Fruit fly (Drosophila melanogaster) whole organism, embryonic: ENCODE measurements around the gene CG10274.

Experiments used
- Adf1 ChIP-seq: fragments of 200-800 bp; sonication (Bioruptor generic); IDR thresholded peaks from 2 replicates; pipeline ENCODE4 v1.3.6; 2022; ENCODE audit warnings: missing biosample characterization, missing genetic modification characterization
- B-H2 ChIP-seq: fragments of 200-800 bp; sonication (Bioruptor generic); optimal IDR thresholded peaks from 2 replicates; lab custom pipeline; 2018; ENCODE audit warnings: missing biosample characterization, mild to moderate bottlenecking, missing genetic modification characterization
- CG10565 ChIP-seq: fragments of 200-800 bp; sonication (Bioruptor generic); optimal IDR thresholded peaks from 3 replicates; lab custom pipeline; 2016; ENCODE audit warnings: missing biosample characterization, mild to moderate bottlenecking, missing genetic modification characterization
- CG12071 ChIP-seq: fragments of 200-800 bp; sonication (Bioruptor generic); optimal IDR thresholded peaks from 3 replicates; lab custom pipeline; 2018; ENCODE audit warnings: missing biosample characterization, mild to moderate bottlenecking, missing genetic modification characterization
- CG13123 ChIP-seq: fragments of 200-800 bp; sonication (Bioruptor generic); optimal IDR thresholded peaks from 2 replicates; lab custom pipeline; 2016; ENCODE audit warnings: missing biosample characterization, missing genetic modification characterization
- CG15269 ChIP-seq: fragments of 200-800 bp; sonication (Bioruptor generic); optimal IDR thresholded peaks from 2 replicates; lab custom pipeline; 2018; ENCODE audit warnings: missing biosample characterization, mild to moderate bottlenecking, missing genetic modification characterization, moderate library complexity
- CG1647 ChIP-seq: fragments of 200-800 bp; sonication (Bioruptor generic); optimal IDR thresholded peaks from 3 replicates; lab custom pipeline; 2016; ENCODE audit warnings: missing biosample characterization, missing genetic modification characterization
- CG17612 ChIP-seq: fragments of 200-800 bp; sonication (Bioruptor generic); IDR thresholded peaks from 2 replicates; pipeline ENCODE4 v1.3.6; 2022; ENCODE audit warnings: missing biosample characterization, missing genetic modification characterization
- CG1832 ChIP-seq: fragments of 200-800 bp; sonication (Bioruptor generic); optimal IDR thresholded peaks from 2 replicates; lab custom pipeline; 2017; ENCODE audit warnings: missing biosample characterization, mild to moderate bottlenecking, missing genetic modification characterization, inconsistent platforms
- CG18619 ChIP-seq: fragments of 200-800 bp; sonication (Bioruptor generic); optimal IDR thresholded peaks from 3 replicates; lab custom pipeline; 2017; ENCODE audit warnings: missing biosample characterization, mild to moderate bottlenecking, missing genetic modification characterization
- CG18764 ChIP-seq: fragments of 200-800 bp; sonication (Bioruptor generic); optimal IDR thresholded peaks from 3 replicates; lab custom pipeline; 2016; ENCODE audit warnings: missing biosample characterization, missing genetic modification characterization
- CG2129 ChIP-seq: fragments of 200-800 bp; sonication (Bioruptor generic); IDR thresholded peaks from 2 replicates; pipeline ENCODE4 v1.3.6; 2022; ENCODE audit warnings: missing biosample characterization, missing genetic modification characterization; ENCODE audit not compliant: partially characterized antibody
- CG2875 ChIP-seq: fragments of 200-800 bp; sonication (Bioruptor generic); optimal IDR thresholded peaks from 2 replicates; lab custom pipeline; 2017; ENCODE audit warnings: missing biosample characterization, mild to moderate bottlenecking, missing genetic modification characterization, missing genetic modification reagents
- CG30403 ChIP-seq: fragments of 200-800 bp; sonication (Bioruptor generic); optimal IDR thresholded peaks from 3 replicates; lab custom pipeline; 2016; ENCODE audit warnings: missing biosample characterization, missing genetic modification characterization
- CG31365 ChIP-seq: fragments of 200-800 bp; sonication (Bioruptor generic); optimal IDR thresholded peaks from 2 replicates; lab custom pipeline; 2018; ENCODE audit warnings: missing biosample characterization, mild to moderate bottlenecking, missing genetic modification characterization
- CG31388 ChIP-seq: fragments of 200-800 bp; sonication (Bioruptor generic); optimal IDR thresholded peaks from 2 replicates; lab custom pipeline; 2016; ENCODE audit warnings: missing biosample characterization, missing genetic modification characterization
- CG3163 ChIP-seq: fragments of 200-800 bp; sonication (Bioruptor generic); optimal IDR thresholded peaks from 3 replicates; lab custom pipeline; 2016; ENCODE audit warnings: missing biosample characterization, missing genetic modification characterization
- CG3838 ChIP-seq: fragments of 200-800 bp; sonication (Bioruptor generic); optimal IDR thresholded peaks from 3 replicates; lab custom pipeline; 2016; ENCODE audit warnings: missing biosample characterization, missing genetic modification characterization
- CG4360 ChIP-seq: fragments of 200-800 bp; sonication (Bioruptor generic); IDR thresholded peaks from 2 replicates; pipeline ENCODE4 v1.3.6; 2022; ENCODE audit warnings: missing biosample characterization, missing genetic modification characterization
- CG6254 ChIP-seq: fragments of 200-800 bp; sonication (Bioruptor generic); optimal IDR thresholded peaks from 3 replicates; lab custom pipeline; 2017; ENCODE audit warnings: mild to moderate bottlenecking, missing biosample characterization, missing genetic modification reagents, missing genetic modification characterization
- CG6765 ChIP-seq: fragments of 200-800 bp; sonication (Bioruptor generic); optimal IDR thresholded peaks from 3 replicates; lab custom pipeline; 2017; ENCODE audit warnings: missing biosample characterization, mild to moderate bottlenecking, missing genetic modification characterization
- CG7839 ChIP-seq: fragments of 200-800 bp; sonication (Bioruptor generic); optimal IDR thresholded peaks from 3 replicates; lab custom pipeline; 2018; ENCODE audit warnings: missing biosample characterization, mild to moderate bottlenecking, missing genetic modification characterization, moderate library complexity
- CG8089 ChIP-seq: fragments of 200-800 bp; sonication (Bioruptor generic); optimal IDR thresholded peaks from 3 replicates; lab custom pipeline; 2016; ENCODE audit warnings: missing biosample characterization, missing genetic modification characterization
- CG9437 ChIP-seq: fragments of 200-800 bp; sonication (Bioruptor generic); optimal IDR thresholded peaks from 2 replicates; lab custom pipeline; 2018; ENCODE audit warnings: missing biosample characterization, mild to moderate bottlenecking, missing genetic modification characterization
- CG9609 ChIP-seq: fragments of 200-800 bp; sonication (Bioruptor generic); optimal IDR thresholded peaks from 3 replicates; lab custom pipeline; 2016; ENCODE audit warnings: missing biosample characterization, missing genetic modification characterization
- CHES-1-like ChIP-seq: fragments of 200-800 bp; sonication (Bioruptor generic); optimal IDR thresholded peaks from 2 replicates; lab custom pipeline; 2016; ENCODE audit warnings: missing biosample characterization, missing genetic modification characterization
- Chrac-16 ChIP-seq: fragments of 200-800 bp; sonication (Bioruptor generic); optimal IDR thresholded peaks from 3 replicates; lab custom pipeline; 2016; ENCODE audit warnings: missing biosample characterization, missing genetic modification characterization
- D19A ChIP-seq: fragments of 200-800 bp; optimal IDR thresholded peaks from 3 replicates; lab custom pipeline; 2019; ENCODE audit warnings: missing biosample characterization, mild to moderate bottlenecking, missing genetic modification characterization, moderate library complexity
- Dad ChIP-seq: fragments of 200-800 bp; sonication (Bioruptor generic); optimal IDR thresholded peaks from 3 replicates; lab custom pipeline; 2016; ENCODE audit warnings: missing biosample characterization, missing genetic modification characterization
- Deaf1 ChIP-seq: fragments of 200-800 bp; optimal IDR thresholded peaks from 3 replicates; lab custom pipeline; 2019; ENCODE audit warnings: missing biosample characterization, mild to moderate bottlenecking, missing genetic modification characterization, moderate library complexity
- Dll ChIP-seq: fragments of 200-800 bp; sonication (Bioruptor generic); IDR thresholded peaks from 4 replicates; pipeline ENCODE4 v1.3.6; 2022; ENCODE audit warnings: missing biosample characterization, missing genetic modification characterization; ENCODE audit not compliant: partially characterized antibody
- Drgx ChIP-seq: fragments of 200-800 bp; sonication (Bioruptor generic); IDR thresholded peaks from 2 replicates; pipeline ENCODE4 v1.3.6; 2022; ENCODE audit warnings: missing biosample characterization, missing genetic modification characterization
- Fer1 ChIP-seq: fragments of 200-800 bp; sonication (Bioruptor generic); optimal IDR thresholded peaks from 2 replicates; lab custom pipeline; 2017; ENCODE audit warnings: missing biosample characterization, mild to moderate bottlenecking, missing genetic modification characterization
- Gsc ChIP-seq: fragments of 200-800 bp; sonication (Bioruptor generic); IDR thresholded peaks from 2 replicates; pipeline ENCODE4 v1.3.6; 2022; ENCODE audit warnings: missing biosample characterization, missing genetic modification characterization
- Hr39 ChIP-seq: fragments of >200 bp; optimal IDR thresholded peaks from 2 replicates; lab custom pipeline; 2017
- Mad ChIP-seq: fragments of 200-800 bp; sonication (Bioruptor generic); optimal IDR thresholded peaks from 2 replicates; lab custom pipeline; 2016; ENCODE audit warnings: missing biosample characterization, missing genetic modification characterization
- NC2β ChIP-seq: fragments of 200-800 bp; sonication (Bioruptor generic); optimal IDR thresholded peaks from 2 replicates; lab custom pipeline; 2016; ENCODE audit warnings: missing biosample characterization, missing genetic modification characterization
- Oaz ChIP-seq: fragments of 200-800 bp; sonication (Bioruptor generic); IDR thresholded peaks from 2 replicates; pipeline ENCODE4 v1.3.6; 2022; ENCODE audit warnings: missing biosample characterization, missing genetic modification characterization
- Rx ChIP-seq: fragments of 200-800 bp; sonication (Bioruptor generic); IDR thresholded peaks from 2 replicates; pipeline ENCODE4 v1.3.6; 2022; ENCODE audit warnings: missing biosample characterization, missing genetic modification characterization
- ato ChIP-seq: fragments of 200-800 bp; sonication (Bioruptor generic); IDR thresholded peaks from 2 replicates; pipeline ENCODE4 v1.3.6; 2022; ENCODE audit warnings: missing biosample characterization, missing genetic modification characterization; ENCODE audit not compliant: partially characterized antibody
- corto ChIP-seq: fragments of 200-800 bp; sonication (Bioruptor generic); optimal IDR thresholded peaks from 2 replicates; lab custom pipeline; 2016; ENCODE audit warnings: missing biosample characterization, mild to moderate bottlenecking, missing genetic modification characterization, moderate library complexity
- crc ChIP-seq: fragments of 200-800 bp; sonication (Bioruptor generic); optimal IDR thresholded peaks from 2 replicates; lab custom pipeline; 2016; ENCODE audit warnings: missing biosample characterization, missing genetic modification characterization
- gem ChIP-seq: fragments of 200-800 bp; sonication (Bioruptor generic); optimal IDR thresholded peaks from 2 replicates; lab custom pipeline; 2019; ENCODE audit warnings: missing biosample characterization, mild to moderate bottlenecking, missing genetic modification characterization, moderate library complexity
- nmo ChIP-seq: fragments of 200-800 bp; sonication (Bioruptor generic); optimal IDR thresholded peaks from 2 replicates; lab custom pipeline; 2018; ENCODE audit warnings: missing biosample characterization, mild to moderate bottlenecking, missing genetic modification characterization, moderate library complexity
- oc ChIP-seq: fragments of 200-800 bp; sonication (Bioruptor generic); optimal IDR thresholded peaks from 2 replicates; lab custom pipeline; 2018; ENCODE audit warnings: missing biosample characterization, mild to moderate bottlenecking, missing genetic modification characterization, moderate library complexity
- odd ChIP-seq: fragments of 200-800 bp; sonication (Bioruptor generic); optimal IDR thresholded peaks from 2 replicates; lab custom pipeline; 2017; ENCODE audit warnings: missing biosample characterization, mild to moderate bottlenecking, missing genetic modification characterization
- org-1 ChIP-seq: fragments of 200-800 bp; sonication (Bioruptor generic); optimal IDR thresholded peaks from 2 replicates; lab custom pipeline; 2017; ENCODE audit warnings: missing biosample characterization, missing genetic modification characterization
- pb ChIP-seq: fragments of 200-800 bp; sonication (Bioruptor generic); optimal IDR thresholded peaks from 3 replicates; lab custom pipeline; 2016; ENCODE audit warnings: missing biosample characterization, missing genetic modification characterization
- pros ChIP-seq: fragments of 200-800 bp; sonication (Bioruptor generic); optimal IDR thresholded peaks from 3 replicates; lab custom pipeline; 2019; ENCODE audit warnings: missing biosample characterization, mild to moderate bottlenecking, missing genetic modification characterization, moderate library complexity
- salm ChIP-seq: fragments of 200-800 bp; sonication (Bioruptor generic); optimal IDR thresholded peaks from 2 replicates; lab custom pipeline; 2018; ENCODE audit warnings: missing biosample characterization, mild to moderate bottlenecking, missing genetic modification characterization
- sens ChIP-seq: fragments of 200-800 bp; sonication (Bioruptor generic); peaks from one replicate; lab custom pipeline; 2016; ENCODE audit warnings: missing biosample characterization, missing genetic modification characterization
- so ChIP-seq: fragments of 200-800 bp; sonication (Bioruptor generic); IDR thresholded peaks from 3 replicates; pipeline ENCODE4 v1.3.6; 2022; ENCODE audit warnings: missing biosample characterization, missing genetic modification characterization
- toy ChIP-seq: fragments of 200-800 bp; sonication (Bioruptor generic); IDR thresholded peaks from 2 replicates; pipeline ENCODE4 v1.3.6; 2022; ENCODE audit warnings: missing biosample characterization, missing genetic modification characterization
- unc-4 ChIP-seq: fragments of 200-800 bp; sonication (Bioruptor generic); IDR thresholded peaks from 2 replicates; pipeline ENCODE4 v1.3.6; 2022; ENCODE audit warnings: missing biosample characterization, missing genetic modification characterization; ENCODE audit not compliant: partially characterized antibody

Gene CG10274

dm6 chr3L:6218517-6219155 is 37.0 kb upstream of the CG10274 start (continued):
- TF ChIP-seq CG6765: no peak
- TF ChIP-seq Dad (GFP tag; lab: Kevin White, UChicago): no peak
- peak; percentile 1 for TF ChIP-seq CG2875
- TF ChIP-seq oc: peak; percentile 29
- TF ChIP-seq CG4360 (GFP tag; lab: Robert Waterston, UW): no peak
- no peak for TF ChIP-seq CG1647
- TF ChIP-seq CG3163 (GFP tag; lab: Kevin White, UChicago): peak; percentile 62
- peak; percentile 11 for TF ChIP-seq CG6254 (GFP tag; lab: Kevin White, UChicago)
- no peak for TF ChIP-seq org-1
- no peak for TF ChIP-seq CHES-1-like (GFP tag; lab: Kevin White, UChicago)
- no peak for TF ChIP-seq nmo
- TF ChIP-seq Hr39 (lab: Kevin White, UChicago): no peak
- TF ChIP-seq Dll: peak; percentile 57; the same call in 2 of the 4 replicates
- no peak for TF ChIP-seq Mad (GFP tag; lab: Kevin White, UChicago)
- TF ChIP-seq CG12071 (GFP tag; lab: Kevin White, UChicago): peak; percentile 60
- peak; percentile 47; the same call in 1 of the 3 replicates for TF ChIP-seq so (GFP tag; lab: Robert Waterston, UW)
- TF ChIP-seq pb (GFP tag; lab: Kevin White, UChicago): no peak
- no peak for TF ChIP-seq NC2β (GFP tag; lab: Kevin White, UChicago)
- TF ChIP-seq CG15269 (tag; lab: Kevin White, UChicago): no peak
- no peak for TF ChIP-seq CG9437 (GFP tag; lab: Kevin White, UChicago)
- peak; percentile 94 for TF ChIP-seq D19A (tag; lab: Kevin White, UChicago)
- TF ChIP-seq CG9609: no peak
- no peak for TF ChIP-seq CG31365 (tag; lab: Kevin White, UChicago)
- TF ChIP-seq odd (GFP tag; lab: Kevin White, UChicago): peak; percentile 47
- peak; percentile 15 for TF ChIP-seq B-H2 (GFP tag; lab: Kevin White, UChicago)
- TF ChIP-seq CG8089 (GFP tag; lab: Kevin White, UChicago): no peak
- peak; percentile 96 for TF ChIP-seq Deaf1 (tag; lab: Kevin White, UChicago)
- no peak for TF ChIP-seq CG17612 (GFP tag; lab: Robert Waterston, UW)
- TF ChIP-seq pros (GFP tag; lab: Kevin White, UChicago): no peak
- no peak for TF ChIP-seq CG7839
- no peak for TF ChIP-seq salm (tag; lab: Kevin White, UChicago)
- TF ChIP-seq crc (GFP tag; lab: Kevin White, UChicago): no peak
- TF ChIP-seq CG10565: no peak
- TF ChIP-seq CG3838 (GFP tag; lab: Kevin White, UChicago): no peak
- TF ChIP-seq CG1832: no peak
- TF ChIP-seq gem (tag; lab: Kevin White, UChicago): no peak
- TF ChIP-seq CG18619 (GFP tag; lab: Kevin White, UChicago): no peak
- peak; percentile 33 for TF ChIP-seq unc-4 (GFP tag; lab: Robert Waterston, UW)
- TF ChIP-seq ato: no peak
- TF ChIP-seq CG31388 (GFP tag; lab: Kevin White, UChicago): no peak

- TF ChIP-seq Drgx (GFP tag; lab: Robert Waterston, UW) (no peak), Deaf1 (tag; lab: Kevin White, UChicago) (peak; percentile 98), Oaz (no peak), Adf1 (GFP tag; lab: Robert Waterston, UW) (no peak; the same call in 1 of the 2 replicates), toy (GFP tag; lab: Robert Waterston, UW) (no peak), Gsc (no peak), sens (GFP tag; lab: Kevin White, UChicago) (peak; percentile 67), CG13123 (GFP tag; lab: Kevin White, UChicago) (no peak), CG2129 (no peak), CG30403 (GFP tag; lab: Kevin White, UChicago) (no peak), Chrac-16 (GFP tag; lab: Kevin White, UChicago) (no peak), Rx (GFP tag; lab: Robert Waterston, UW) (no peak), Fer1 (GFP tag; lab: Kevin White, UChicago) (no peak), corto (no peak), CG18764 (no peak)
Observed at dm6 chr3L:6217806-6218205, 36.2 kb upstream of the CG10274 start, which contains the start of gene LanA. Gene LanA (minus strand): TSS chr3L:6218022.
